Fruit fly (Drosophila melanogaster): ENCODE measurements around the gene mIF2.

mIF2 gene

DNA sequence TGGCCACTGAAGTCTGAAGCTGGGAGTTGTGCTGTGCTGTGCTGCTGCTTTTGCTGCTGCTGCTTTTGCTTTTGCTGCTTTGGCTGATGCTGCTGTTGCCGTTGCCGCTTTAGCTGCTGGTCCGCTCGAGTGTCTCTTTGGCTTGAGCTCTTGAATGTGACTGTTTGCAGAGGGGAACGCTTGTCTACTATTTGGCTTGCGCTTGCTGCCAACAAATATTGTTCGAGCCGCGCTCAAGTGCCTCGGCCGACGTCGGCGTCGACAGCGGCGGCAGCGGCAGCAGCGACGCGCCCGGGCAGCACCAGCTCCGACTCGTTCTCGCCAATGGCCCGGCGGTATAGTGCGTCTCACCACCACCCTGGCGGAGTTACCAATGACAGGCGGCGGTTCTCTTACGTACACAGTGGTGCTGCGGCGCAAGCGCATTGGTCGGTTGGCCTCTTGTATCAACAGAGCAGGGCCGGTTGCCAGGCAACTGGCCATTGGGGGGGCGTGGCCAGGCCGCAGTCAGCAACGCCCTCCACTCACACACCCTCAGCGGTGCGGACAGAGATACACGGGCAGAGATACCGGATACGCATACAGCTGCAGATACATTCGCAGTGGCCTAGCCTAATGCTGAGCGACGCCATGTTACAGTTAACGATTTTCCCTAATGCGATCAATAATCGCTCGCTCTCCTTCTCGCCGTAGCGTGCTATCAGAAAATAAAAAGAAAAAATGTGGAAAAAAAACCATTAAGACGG is 40.6 kb upstream of the mIF2 start, which contains the start of gene fkh (continued):
- TF ChIP-seq CG9817 (tag; optimal IDR thresholded peaks at IDR 0.05): peak; percentile 49
- TF ChIP-seq CG34224 (GFP tag; IDR thresholded peaks at IDR 0.05; ENCODE audit: partially characterized antibody): peak; percentile 67; the same call in 2 of the 3 replicates
- TF ChIP-seq amos (GFP tag; IDR thresholded peaks at IDR 0.05; ENCODE audit: partially characterized antibody): no peak
- peak; percentile 50 to 95 for TF ChIP-seq Hr51 (GFP tag; optimal IDR thresholded peaks at IDR 0.05)
- peak; percentile 39 for TF ChIP-seq CG16815 (GFP tag; optimal IDR thresholded peaks at IDR 0.05)
- peak; percentile 48; the same call in 1 of the 3 replicates for TF ChIP-seq zen2 (GFP tag; IDR thresholded peaks at IDR 0.05; ENCODE audit: partially characterized antibody)
- peak; percentile 50; the same call in 2 of the 3 replicates for TF ChIP-seq CG17361 (GFP tag; IDR thresholded peaks at IDR 0.05)
- no peak for TF ChIP-seq Dip2 (GFP tag; IDR thresholded peaks at IDR 0.05)
- TF ChIP-seq Hmr (GFP tag; optimal IDR thresholded peaks at IDR 0.05): peak; percentile 99
- peak; percentile 94 for TF ChIP-seq CG6254 (GFP tag; optimal IDR thresholded peaks at IDR 0.05)
- TF ChIP-seq pzg (GFP tag; optimal IDR thresholded peaks at IDR 0.05): peak; percentile 34
- 0 out of 3 replicates have a peak, but pooled peaks have one; percentile 33 for TF ChIP-seq CG2199 (GFP tag; IDR thresholded peaks at IDR 0.05)
- TF ChIP-seq tio (GFP tag; optimal IDR thresholded peaks at IDR 0.05): peak; percentile 76
- peak; percentile 70 for TF ChIP-seq pnt (GFP tag; optimal IDR thresholded peaks at IDR 0.05)
- TF ChIP-seq dan (GFP tag; IDR thresholded peaks at IDR 0.05): no peak
- TF ChIP-seq CG6175 (GFP tag; IDR thresholded peaks at IDR 0.05): 0 out of 3 replicates have a peak, but pooled peaks have one; percentile 61
- peak in 1 of 3 experiments; percentile 67 for TF ChIP-seq Stat92E (GFP tag; optimal IDR thresholded peaks at IDR 0.05)
- peak; percentile 95 for TF ChIP-seq odd (GFP tag; optimal IDR thresholded peaks at IDR 0.05)
- TF ChIP-seq CG15514 (GFP tag; optimal IDR thresholded peaks at IDR 0.05): peak; percentile 95
- TF ChIP-seq Gsc (GFP tag; IDR thresholded peaks at IDR 0.05): no peak
- no peak; the same call in 2 of the 3 replicates for TF ChIP-seq row (GFP tag; IDR thresholded peaks at IDR 0.05)
- TF ChIP-seq Awh (GFP tag; IDR thresholded peaks at IDR 0.05): peak; percentile 91
- TF ChIP-seq CG3995 (GFP tag; optimal IDR thresholded peaks at IDR 0.05): peak; percentile 71
- TF ChIP-seq CG31365 (tag; optimal IDR thresholded peaks at IDR 0.05): peak; percentile 87
- TF ChIP-seq CrebB (tag; optimal IDR thresholded peaks at IDR 0.05): peak; percentile 94
- TF ChIP-seq CG13424 (tag; optimal IDR thresholded peaks at IDR 0.05): peak; percentile 79
- TF ChIP-seq scrt (GFP tag; optimal IDR thresholded peaks at IDR 0.05): peak; percentile 94
- TF ChIP-seq hb (GFP tag; IDR thresholded peaks at IDR 0.05; ENCODE audit: partially characterized antibody): no peak
- peak; percentile 65 for TF ChIP-seq CG11504 (tag; optimal IDR thresholded peaks at IDR 0.05)
- peak; percentile 50 for TF ChIP-seq CG43689 (GFP tag; IDR thresholded peaks at IDR 0.05)
- TF ChIP-seq ci (GFP tag; IDR thresholded peaks at IDR 0.05): peak; percentile 92
- TF ChIP-seq CG1792 (GFP tag; optimal IDR thresholded peaks at IDR 0.05): peak; percentile 96
- TF ChIP-seq Spps (tag; optimal IDR thresholded peaks at IDR 0.05): peak; percentile 68
- TF ChIP-seq H15 (GFP tag; IDR thresholded peaks at IDR 0.05): no peak
- peak; percentile 89 for TF ChIP-seq CG17912 (GFP tag; optimal IDR thresholded peaks at IDR 0.05)
- peak; percentile 72 for TF ChIP-seq Blimp-1 (GFP tag; optimal IDR thresholded peaks at IDR 0.05)
- no peak for TF ChIP-seq Ravus (GFP tag; IDR thresholded peaks at IDR 0.05)
- peak; percentile 100 for TF ChIP-seq Nf-YC (tag; optimal IDR thresholded peaks at IDR 0.05)
- peak; percentile 92 for TF ChIP-seq CG12104 (GFP tag; optimal IDR thresholded peaks at IDR 0.05)
- peak; percentile 93 for TF ChIP-seq CG33557 (GFP tag; optimal IDR thresholded peaks at IDR 0.05)
- TF ChIP-seq CTCF (GFP tag; optimal IDR thresholded peaks at IDR 0.05): peak; percentile 52
- peak; percentile 58; the same call in 1 of the 2 replicates for TF ChIP-seq CG14441 (GFP tag; IDR thresholded peaks at IDR 0.05)
- TF ChIP-seq CG7271 (tag; optimal IDR thresholded peaks at IDR 0.05): no peak
- peak; percentile 84 for TF ChIP-seq kah (GFP tag; optimal IDR thresholded peaks at IDR 0.05)
- TF ChIP-seq CG14667 (GFP tag; IDR thresholded peaks at IDR 0.05): 0 out of 2 replicates have a peak, but pooled peaks have one; percentile 14
- no peak for TF ChIP-seq pita (GFP tag; optimal IDR thresholded peaks at IDR 0.05)
- peak; percentile 54 for TF ChIP-seq CG11247 (GFP tag; IDR thresholded peaks at IDR 0.05)
- peak; percentile 81 for TF ChIP-seq PHDP (tag; optimal IDR thresholded peaks at IDR 0.05)

Measured in whole organism, embryonic.